Fruit fly (Drosophila melanogaster) whole organism, prepupa: ENCODE results near the gene unc80.

ENCODE experiments used
- Blimp-1 ChIP-seq: fragments of 200-800 bp; sonication (Bioruptor generic); optimal IDR thresholded peaks from 3 replicates; lab custom pipeline; 2017; ENCODE audit warnings: missing biosample characterization, missing genetic modification characterization, mild to moderate bottlenecking, moderate library complexity, missing genetic modification reagents
- CG10631 ChIP-seq: fragments of 200-800 bp; sonication (Bioruptor generic); optimal IDR thresholded peaks from 2 replicates; lab custom pipeline; 2016; ENCODE audit warnings: missing biosample characterization, missing genetic modification characterization
- CG10669 ChIP-seq: fragments of 200-800 bp; sonication (Bioruptor generic); optimal IDR thresholded peaks from 3 replicates; lab custom pipeline; 2018; ENCODE audit warnings: missing biosample characterization, mild to moderate bottlenecking, missing genetic modification characterization, moderate library complexity
- CG11294 ChIP-seq: fragments of 200-800 bp; sonication (Bioruptor generic); IDR thresholded peaks from 2 replicates; pipeline ENCODE4 v1.3.6; 2022; ENCODE audit warnings: missing biosample characterization, missing genetic modification characterization
- CG11762 ChIP-seq: fragments of 200-800 bp; sonication (Bioruptor generic); optimal IDR thresholded peaks from 3 replicates; lab custom pipeline; 2016; ENCODE audit warnings: missing biosample characterization, missing genetic modification characterization; ENCODE audit not compliant: insufficient read depth
- CG11902 ChIP-seq: fragments of 200-800 bp; sonication (Bioruptor generic); optimal IDR thresholded peaks from 3 replicates; lab custom pipeline; 2016; ENCODE audit warnings: missing biosample characterization, missing genetic modification characterization
- CG15336 ChIP-seq: fragments of 200-800 bp; sonication (Bioruptor generic); IDR thresholded peaks from 2 replicates; pipeline ENCODE4 v1.3.6; 2022; ENCODE audit warnings: missing biosample characterization, missing genetic modification characterization
- CG1621 ChIP-seq: fragments of 200-800 bp; sonication (Bioruptor generic); optimal IDR thresholded peaks from 3 replicates; lab custom pipeline; 2018; ENCODE audit warnings: missing biosample characterization, mild to moderate bottlenecking, missing genetic modification characterization
- CG3032 ChIP-seq: fragments of 200-800 bp; optimal IDR thresholded peaks from 2 replicates; lab custom pipeline; 2019; ENCODE audit warnings: missing biosample characterization, mild to moderate bottlenecking, missing genetic modification characterization, moderate library complexity
- CG31627 ChIP-seq: fragments of 200-800 bp; sonication (Bioruptor generic); optimal IDR thresholded peaks from 3 replicates; lab custom pipeline; 2016; ENCODE audit warnings: missing biosample characterization, missing genetic modification characterization
- CG32006 ChIP-seq: fragments of 200-800 bp; sonication (Bioruptor generic); optimal IDR thresholded peaks from 3 replicates; lab custom pipeline; 2017; ENCODE audit warnings: missing biosample characterization, mild to moderate bottlenecking, missing genetic modification characterization
- CG34406 ChIP-seq: fragments of 200-800 bp; sonication (Bioruptor generic); optimal IDR thresholded peaks from 3 replicates; lab custom pipeline; 2016; ENCODE audit warnings: missing biosample characterization, missing genetic modification characterization
- CG3919 ChIP-seq: fragments of 200-800 bp; sonication (Bioruptor generic); optimal IDR thresholded peaks from 3 replicates; lab custom pipeline; 2016; ENCODE audit warnings: missing biosample characterization, missing genetic modification characterization
- CG4318 ChIP-seq: fragments of 200-800 bp; sonication (Bioruptor generic); optimal IDR thresholded peaks from 3 replicates; lab custom pipeline; 2017; ENCODE audit warnings: missing biosample characterization, mild to moderate bottlenecking, missing genetic modification characterization
- CG6276 ChIP-seq: fragments of 200-800 bp; sonication (Bioruptor generic); optimal IDR thresholded peaks from 2 replicates; lab custom pipeline; 2017; ENCODE audit warnings: missing biosample characterization, mild to moderate bottlenecking, missing genetic modification characterization
- CG6792 ChIP-seq: fragments of 200-800 bp; sonication (Bioruptor generic); optimal IDR thresholded peaks from 3 replicates; lab custom pipeline; 2016; ENCODE audit warnings: missing biosample characterization, missing genetic modification characterization
- CG6808 ChIP-seq: fragments of 200-800 bp; sonication (Bioruptor generic); optimal IDR thresholded peaks from 3 replicates; lab custom pipeline; 2017; ENCODE audit warnings: missing biosample characterization, missing genetic modification characterization, mild to moderate bottlenecking, moderate library complexity, missing genetic modification reagents
- CG6854 ChIP-seq: fragments of 200-800 bp; sonication (Bioruptor generic); optimal IDR thresholded peaks from 2 replicates; lab custom pipeline; 2017; ENCODE audit warnings: missing biosample characterization, mild to moderate bottlenecking, missing genetic modification characterization
- CG7368 ChIP-seq: fragments of 200-800 bp; sonication (Bioruptor generic); optimal IDR thresholded peaks from 3 replicates; lab custom pipeline; 2016; ENCODE audit warnings: missing biosample characterization, missing genetic modification characterization
- CG8119 ChIP-seq: fragments of 200-800 bp; sonication (Bioruptor generic); IDR thresholded peaks from 3 replicates; pipeline ENCODE4 v1.3.6; 2022; ENCODE audit warnings: missing biosample characterization, missing genetic modification characterization
- CG8632 ChIP-seq: fragments of 200-800 bp; sonication (Bioruptor generic); optimal IDR thresholded peaks from 3 replicates; lab custom pipeline; 2016; ENCODE audit warnings: missing biosample characterization, missing genetic modification characterization
- CG9139 ChIP-seq: fragments of 200-800 bp; sonication (Bioruptor generic); optimal IDR thresholded peaks from 3 replicates; lab custom pipeline; 2017; ENCODE audit warnings: missing biosample characterization, mild to moderate bottlenecking, missing genetic modification characterization
- Eip75B ChIP-seq: fragments of 200-800 bp; sonication (Bioruptor generic); optimal IDR thresholded peaks from 3 replicates; lab custom pipeline; 2016; ENCODE audit warnings: missing biosample characterization, missing genetic modification characterization
- Eip78C ChIP-seq: fragments of 200-800 bp; sonication (Bioruptor generic); peaks from one replicate; lab custom pipeline; 2016; ENCODE audit warnings: missing biosample characterization, missing genetic modification characterization
- Ets21C ChIP-seq: fragments of 200-800 bp; sonication (Bioruptor generic); optimal IDR thresholded peaks from 3 replicates; lab custom pipeline; 2016; ENCODE audit warnings: missing biosample characterization, missing genetic modification characterization
- Hr39 ChIP-seq: fragments of 200-800 bp; sonication (Bioruptor generic); optimal IDR thresholded peaks from 2 replicates; lab custom pipeline; 2016; ENCODE audit warnings: missing biosample characterization, missing genetic modification characterization
- Hr4 ChIP-seq: fragments of 200-800 bp; sonication (Bioruptor generic); optimal IDR thresholded peaks from 3 replicates; lab custom pipeline; 2016; ENCODE audit warnings: missing biosample characterization, missing genetic modification characterization
- Sox102F ChIP-seq: fragments of 200-800 bp; sonication (Bioruptor generic); optimal IDR thresholded peaks from 2 replicates; lab custom pipeline; 2016; ENCODE audit warnings: missing biosample characterization, mild to moderate bottlenecking, missing genetic modification characterization
- Sox14 ChIP-seq: fragments of 200-800 bp; sonication (Bioruptor generic); optimal IDR thresholded peaks from 3 replicates; lab custom pipeline; 2016; ENCODE audit warnings: missing biosample characterization, missing genetic modification characterization
- Sox15 ChIP-seq: fragments of 200-800 bp; sonication (Bioruptor generic); optimal IDR thresholded peaks from 3 replicates; lab custom pipeline; 2016; ENCODE audit warnings: missing biosample characterization, missing genetic modification characterization
- achi ChIP-seq: fragments of 200-800 bp; sonication (Bioruptor generic); optimal IDR thresholded peaks from 3 replicates; lab custom pipeline; 2016; ENCODE audit warnings: missing biosample characterization, missing genetic modification characterization
- acj6 ChIP-seq: fragments of 200-800 bp; sonication (Bioruptor generic); optimal IDR thresholded peaks from 3 replicates; lab custom pipeline; 2016; ENCODE audit warnings: missing biosample characterization, missing genetic modification characterization
- dac ChIP-seq: fragments of 200-800 bp; sonication (Bioruptor generic); optimal IDR thresholded peaks from 2 replicates; lab custom pipeline; 2017; ENCODE audit warnings: missing biosample characterization, mild to moderate bottlenecking, missing genetic modification characterization
- dsx ChIP-seq: fragments of 200-800 bp; optimal IDR thresholded peaks from 3 replicates; lab custom pipeline; 2019; ENCODE audit warnings: missing biosample characterization, mild to moderate bottlenecking, missing genetic modification characterization, moderate library complexity; ENCODE audit not compliant: poor library complexity, severe bottlenecking
- fd59A ChIP-seq: fragments of 200-800 bp; sonication (Bioruptor generic); optimal IDR thresholded peaks from 2 replicates; lab custom pipeline; 2017; ENCODE audit warnings: missing biosample characterization, mild to moderate bottlenecking, missing genetic modification characterization, missing genetic modification reagents
- fd85E ChIP-seq: fragments of 200-800 bp; sonication (Bioruptor generic); optimal IDR thresholded peaks from 3 replicates; lab custom pipeline; 2016; ENCODE audit warnings: missing biosample characterization, missing genetic modification characterization
- fkh ChIP-seq: fragments of 200-800 bp; sonication (Bioruptor generic); optimal IDR thresholded peaks from 3 replicates; lab custom pipeline; 2017; ENCODE audit warnings: missing biosample characterization, mild to moderate bottlenecking, missing genetic modification characterization, moderate library complexity
- lz ChIP-seq: fragments of 200-800 bp; sonication (Bioruptor generic); optimal IDR thresholded peaks from 3 replicates; lab custom pipeline; 2016; ENCODE audit warnings: missing biosample characterization, missing genetic modification characterization
- net ChIP-seq: fragments of 200-800 bp; sonication (Bioruptor generic); optimal IDR thresholded peaks from 3 replicates; lab custom pipeline; 2016; ENCODE audit warnings: missing biosample characterization, missing genetic modification characterization
- salr ChIP-seq, 2 experiments: fragments of 200-800 bp; sonication (Bioruptor generic); optimal IDR thresholded peaks; 3 replicates each; lab custom pipeline; 2016 to 2018; ENCODE audit warnings: missing biosample characterization in 2 of 2, missing genetic modification characterization in 2 of 2, mild to moderate bottlenecking in 1 of 2
- spab ChIP-seq: fragments of 200-800 bp; sonication (Bioruptor generic); optimal IDR thresholded peaks from 2 replicates; lab custom pipeline; 2017; ENCODE audit warnings: missing biosample characterization, mild to moderate bottlenecking, missing genetic modification characterization, missing genetic modification reagents
- ss ChIP-seq, 2 experiments: fragments of 200-800 bp; sonication (Bioruptor generic); optimal IDR thresholded peaks; 2 replicates in 1 of 2; 3 replicates in 1 of 2; lab custom pipeline; 2017 to 2018; ENCODE audit warnings: mild to moderate bottlenecking in 2 of 2, missing biosample characterization in 2 of 2, missing genetic modification characterization in 2 of 2, moderate library complexity in 1 of 2
- svp ChIP-seq: fragments of 200-800 bp; sonication (Bioruptor generic); peaks from one replicate; lab custom pipeline; 2016; ENCODE audit warnings: missing biosample characterization, missing genetic modification characterization
- topi ChIP-seq: fragments of 200-800 bp; sonication (Bioruptor generic); optimal IDR thresholded peaks from 3 replicates; lab custom pipeline; 2016; ENCODE audit warnings: missing biosample characterization, missing genetic modification characterization
- vri ChIP-seq: fragments of 200-800 bp; sonication (Bioruptor generic); optimal IDR thresholded peaks from 3 replicates; lab custom pipeline; 2016; ENCODE audit warnings: missing biosample characterization, mild to moderate bottlenecking, missing genetic modification characterization

The unc80 gene

DNA sequence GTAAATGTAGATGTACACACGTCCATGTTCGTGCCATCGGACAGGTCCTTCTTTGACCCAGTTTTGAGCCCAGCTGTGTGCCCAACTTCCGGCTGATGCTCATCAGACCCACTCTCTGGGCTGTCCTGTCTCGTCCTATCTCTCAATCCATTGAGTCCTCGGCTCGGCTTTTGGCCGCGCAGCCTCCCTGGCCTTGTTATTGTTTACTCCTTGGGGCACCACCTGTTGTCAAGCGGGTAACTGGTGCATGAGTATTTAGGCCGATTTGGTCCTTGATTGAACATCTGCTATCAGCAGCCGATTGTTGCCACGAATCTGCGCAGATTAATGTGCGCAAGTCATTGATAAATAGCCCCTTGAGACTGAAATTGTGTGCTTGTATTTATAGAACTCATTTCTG, 850 bp upstream of the unc80 start:
- TF ChIP-seq CG11762 = no peak
- no peak for TF ChIP-seq CG1621 (tag; lab: Kevin White, UChicago)
- TF ChIP-seq fkh (GFP tag; lab: Kevin White, UChicago) = no peak
- no peak for TF ChIP-seq acj6 (GFP tag; lab: Kevin White, UChicago)
- no peak for TF ChIP-seq CG3919 (GFP tag; lab: Kevin White, UChicago)
- no peak for TF ChIP-seq Eip75B (GFP tag; lab: Kevin White, UChicago)
- no peak for TF ChIP-seq Sox15
- TF ChIP-seq Blimp-1 = no peak
- TF ChIP-seq dac (GFP tag; lab: Kevin White, UChicago) = no peak
- TF ChIP-seq Sox14 (GFP tag; lab: Kevin White, UChicago) = no peak
- TF ChIP-seq CG10631 (GFP tag; lab: Kevin White, UChicago) = no peak
- TF ChIP-seq achi (GFP tag; lab: Kevin White, UChicago) = no peak
- no peak for TF ChIP-seq vri (GFP tag; lab: Kevin White, UChicago)
- no peak for TF ChIP-seq Ets21C (GFP tag; lab: Kevin White, UChicago)
- TF ChIP-seq CG8632 (GFP tag; lab: Kevin White, UChicago) = no peak
- TF ChIP-seq CG8119 (GFP tag; lab: Robert Waterston, UW) = no peak
- no peak for TF ChIP-seq topi (GFP tag; lab: Kevin White, UChicago)
- no peak for TF ChIP-seq CG7368 (GFP tag; lab: Kevin White, UChicago)
- TF ChIP-seq Sox102F (GFP tag; lab: Kevin White, UChicago) = no peak

DNA sequence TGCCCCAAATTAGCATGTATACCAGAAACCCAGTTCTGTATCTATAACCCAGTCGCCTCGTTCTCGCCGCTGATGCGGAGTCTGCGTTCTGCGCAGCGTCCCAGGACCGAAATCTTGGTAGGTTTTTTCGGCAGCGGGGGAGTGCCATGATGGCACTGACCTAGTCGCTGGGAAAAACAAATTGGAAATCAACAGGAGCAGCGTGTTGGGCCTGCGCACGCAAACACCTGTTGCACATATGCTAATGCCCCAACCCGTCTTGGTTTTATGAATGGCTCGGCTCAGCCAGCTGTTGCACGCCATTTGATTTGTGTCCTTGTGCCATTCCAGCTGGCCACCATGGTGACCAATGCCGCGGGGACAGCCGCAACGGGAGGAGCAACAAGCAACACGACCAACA, 618 bp downstream of the unc80 start:
- TF ChIP-seq fd85E (GFP tag; lab: Kevin White, UChicago) (no peak), CG10669 (GFP tag; lab: Kevin White, UChicago) (no peak), svp (no peak), Hr39 (no peak), salr (GFP tag; optimal IDR thresholded peaks at IDR 0.05; lab: Kevin White, UChicago) (no peak), dsx (GFP tag; lab: Kevin White, UChicago) (no peak), CG8119 (GFP tag; lab: Robert Waterston, UW) (no peak), CG34406 (GFP tag; lab: Kevin White, UChicago) (no peak), lz (GFP tag; lab: Kevin White, UChicago) (no peak), CG3919 (GFP tag; lab: Kevin White, UChicago) (no peak), topi (GFP tag; lab: Kevin White, UChicago) (no peak), acj6 (GFP tag; lab: Kevin White, UChicago) (no peak), CG6808 (GFP tag; lab: Kevin White, UChicago) (no peak), CG15336 (GFP tag; lab: Robert Waterston, UW) (no peak), net (GFP tag; lab: Kevin White, UChicago) (no peak), fd59A (GFP tag; lab: Kevin White, UChicago) (no peak), ss (GFP tag; optimal IDR thresholded peaks at IDR 0.05; lab: Kevin White, UChicago) (no peak), CG11762 (no peak), CG10631 (GFP tag; lab: Kevin White, UChicago) (no peak)
- TF ChIP-seq, all 60 proteins: peak for 0

dm6 chr3R:27677174-27677726, 15.0 kb downstream of the unc80 start, which contains the start of gene Hsdl2:
TSS of gene Hsdl2 (plus strand) at chr3R:27677522.
- TF ChIP-seq CG1621 (tag; lab: Kevin White, UChicago) (peak; percentile 80), vri (GFP tag; lab: Kevin White, UChicago) (no peak), CG6276 (peak; percentile 97), CG11762 (peak; percentile 73), net (GFP tag; lab: Kevin White, UChicago) (peak; percentile 81), dac (GFP tag; lab: Kevin White, UChicago) (peak; percentile 41), CG8632 (GFP tag; lab: Kevin White, UChicago) (no peak), CG11902 (GFP tag; lab: Kevin White, UChicago) (no peak), spab (GFP tag; lab: Kevin White, UChicago) (peak; percentile 86), CG3032 (tag; lab: Kevin White, UChicago) (no peak), CG6792 (peak; percentile 7), CG32006 (peak; percentile 56), CG6854 (GFP tag; lab: Kevin White, UChicago) (peak; percentile 98), Eip75B (GFP tag; lab: Kevin White, UChicago) (peak; percentile 53), CG10669 (GFP tag; lab: Kevin White, UChicago) (peak; percentile 84), acj6 (GFP tag; lab: Kevin White, UChicago) (peak; percentile 29), Hr4 (GFP tag; lab: Kevin White, UChicago) (peak; percentile 47), CG8119 (GFP tag; lab: Robert Waterston, UW) (peak; percentile 76), Sox15 (no peak), CG4318 (GFP tag; lab: Kevin White, UChicago) (no peak), CG9139 (peak; percentile 95), CG31627 (GFP tag; lab: Kevin White, UChicago) (peak; percentile 36), salr (GFP tag; optimal IDR thresholded peaks at IDR 0.05; lab: Kevin White, UChicago) (peak; percentile 64 to 76), Eip78C (GFP tag; lab: Kevin White, UChicago) (no peak), ss (GFP tag; optimal IDR thresholded peaks at IDR 0.05; lab: Kevin White, UChicago) (peak; percentile 94 to 97), CG11294 (GFP tag; lab: Robert Waterston, UW) (no peak)
